Fruit fly (Drosophila melanogaster): ENCODE measurements around the gene CG43245.

Gene CG43245

DNA sequence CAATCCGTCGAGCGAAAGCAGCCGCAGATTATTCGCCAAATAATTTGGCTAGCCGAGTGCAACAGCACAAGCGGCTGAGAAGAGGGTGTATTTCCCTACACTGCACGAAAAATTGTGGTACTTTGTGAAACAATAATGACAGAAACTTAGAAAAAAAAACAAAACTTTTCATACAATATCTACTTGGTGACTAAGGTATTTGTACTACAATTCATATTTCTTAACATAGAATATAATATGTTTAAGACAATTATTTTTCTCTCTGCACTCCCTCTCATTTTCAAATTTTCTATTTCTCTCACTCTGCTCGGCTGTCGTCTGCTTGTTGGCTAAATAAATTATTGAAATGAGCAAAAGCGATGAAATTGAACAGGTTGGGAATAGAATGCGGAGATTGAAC lies 15.6 kb upstream of the CG43245 start:
- TF ChIP-seq Myc (optimal IDR thresholded peaks at IDR 0.05), result no peak

DNA sequence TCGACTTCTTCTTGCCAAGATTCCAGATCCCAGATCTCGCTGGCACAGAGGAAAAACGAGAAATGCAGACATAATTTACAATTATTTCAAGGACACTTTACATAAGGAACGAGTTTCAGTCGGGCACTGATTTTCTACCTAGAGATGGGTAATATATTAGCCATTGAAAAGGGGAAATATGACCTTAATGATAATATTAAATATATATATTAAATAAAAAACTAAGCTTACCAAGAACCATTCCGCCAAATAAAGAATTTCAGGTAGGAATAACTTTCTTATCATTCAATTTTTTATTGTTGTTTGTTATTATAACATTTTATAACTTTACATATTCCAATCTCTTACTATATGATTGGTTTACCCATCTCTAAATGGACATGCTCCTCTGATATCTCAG lies 14.8 kb upstream of the CG43245 start:
- TF ChIP-seq psq (optimal IDR thresholded peaks at IDR 0.05) (no peak), ttk (optimal IDR thresholded peaks at IDR 0.05) (no peak), Sin3A (optimal IDR thresholded peaks at IDR 0.05) (no peak), h (optimal IDR thresholded peaks at IDR 0.05) (no peak), Myc (optimal IDR thresholded peaks at IDR 0.05) (no peak), insv (optimal IDR thresholded peaks at IDR 0.05) (no peak)

DNA sequence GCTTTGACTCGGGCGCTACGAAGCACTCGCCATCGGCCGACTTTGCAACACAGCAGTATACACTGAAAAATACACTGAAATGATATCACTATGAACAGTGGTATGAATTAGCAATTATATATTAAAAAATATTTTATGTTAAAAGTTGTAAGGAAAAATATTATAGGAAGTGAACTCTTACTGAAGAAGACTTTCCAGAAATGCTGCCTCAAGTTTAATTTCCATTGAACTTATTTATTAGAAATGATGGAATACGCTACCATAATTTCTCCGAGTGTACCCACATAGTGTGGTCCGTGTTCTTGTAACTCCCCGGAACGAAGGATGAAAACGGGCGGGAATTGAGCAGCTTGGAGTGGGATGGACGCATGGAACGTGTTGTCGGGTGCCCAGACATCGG lies 14.1 kb upstream of the CG43245 start:
- TF ChIP-seq h (optimal IDR thresholded peaks at IDR 0.05), result no peak
- no peak for TF ChIP-seq Sin3A (optimal IDR thresholded peaks at IDR 0.05)
- TF ChIP-seq Myc (optimal IDR thresholded peaks at IDR 0.05), result no peak

DNA sequence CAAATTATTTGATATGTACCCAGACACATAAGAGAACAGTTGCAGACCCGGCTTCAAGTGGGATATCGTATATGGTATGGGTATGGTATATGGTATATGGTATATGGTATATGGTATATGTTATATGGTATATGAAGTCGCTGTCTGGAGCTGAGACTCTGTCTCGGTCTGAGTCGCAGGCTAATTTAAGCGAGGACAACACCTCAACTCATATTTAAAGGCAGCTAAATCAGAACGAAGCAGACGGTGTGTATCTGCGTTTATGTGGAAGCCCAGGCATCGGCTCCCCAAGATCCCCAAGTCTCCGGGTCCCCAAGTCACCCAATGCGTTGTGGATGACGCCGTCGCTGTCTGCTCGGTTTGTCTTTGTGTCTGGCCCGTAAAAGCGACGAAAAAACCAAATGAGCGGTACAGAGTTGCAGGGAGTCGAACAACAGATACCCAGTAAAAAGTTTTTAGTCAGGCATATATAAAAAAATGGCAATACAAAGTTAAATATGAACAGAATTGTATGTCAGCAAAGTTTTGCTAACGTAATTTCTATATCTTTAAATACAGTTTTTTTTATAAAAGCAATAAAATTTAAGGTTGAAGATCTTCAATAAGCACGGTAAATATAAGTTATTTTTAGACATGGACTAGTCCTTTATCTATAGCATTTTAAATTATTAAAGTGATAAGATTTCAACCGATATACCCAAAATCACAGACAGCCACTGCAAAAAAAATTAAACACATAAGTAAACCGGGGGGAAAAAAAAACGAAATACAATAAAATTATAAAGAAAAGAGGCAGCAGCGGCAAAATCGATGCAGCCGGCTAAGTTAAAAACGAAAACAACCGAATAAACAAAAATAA lies 11.7 kb upstream of the CG43245 start:
- TF ChIP-seq ttk (optimal IDR thresholded peaks at IDR 0.05) (no peak), insv (optimal IDR thresholded peaks at IDR 0.05) (no peak), Myc (optimal IDR thresholded peaks at IDR 0.05) (no peak), h (optimal IDR thresholded peaks at IDR 0.05) (no peak), psq (optimal IDR thresholded peaks at IDR 0.05) (no peak), Sin3A (optimal IDR thresholded peaks at IDR 0.05) (no peak)

DNA sequence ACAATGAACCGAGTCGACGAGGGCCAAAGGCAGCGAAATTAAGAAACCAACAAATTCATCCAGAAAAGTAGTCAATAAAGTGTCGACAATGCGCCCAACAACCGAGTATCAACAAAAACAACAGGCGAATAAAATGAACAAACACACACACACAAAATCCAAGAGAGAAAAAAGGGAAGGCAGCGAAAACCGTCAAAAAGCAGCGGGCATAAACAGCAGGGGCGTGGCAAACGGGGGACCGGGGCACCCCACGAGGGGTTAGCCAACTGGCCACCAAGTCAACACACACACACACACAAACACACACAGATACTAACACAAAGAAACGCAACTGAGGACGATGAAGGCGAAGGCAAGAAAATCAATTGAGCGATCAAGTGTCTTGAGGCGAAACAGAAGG lies 11.0 kb upstream of the CG43245 start:
- no peak for TF ChIP-seq Myc (optimal IDR thresholded peaks at IDR 0.05)
- no peak for TF ChIP-seq insv (optimal IDR thresholded peaks at IDR 0.05)
- TF ChIP-seq Sin3A (optimal IDR thresholded peaks at IDR 0.05), result no peak
- no peak for TF ChIP-seq ttk (optimal IDR thresholded peaks at IDR 0.05)
- no peak for TF ChIP-seq h (optimal IDR thresholded peaks at IDR 0.05)
- TF ChIP-seq psq (optimal IDR thresholded peaks at IDR 0.05), result no peak

DNA sequence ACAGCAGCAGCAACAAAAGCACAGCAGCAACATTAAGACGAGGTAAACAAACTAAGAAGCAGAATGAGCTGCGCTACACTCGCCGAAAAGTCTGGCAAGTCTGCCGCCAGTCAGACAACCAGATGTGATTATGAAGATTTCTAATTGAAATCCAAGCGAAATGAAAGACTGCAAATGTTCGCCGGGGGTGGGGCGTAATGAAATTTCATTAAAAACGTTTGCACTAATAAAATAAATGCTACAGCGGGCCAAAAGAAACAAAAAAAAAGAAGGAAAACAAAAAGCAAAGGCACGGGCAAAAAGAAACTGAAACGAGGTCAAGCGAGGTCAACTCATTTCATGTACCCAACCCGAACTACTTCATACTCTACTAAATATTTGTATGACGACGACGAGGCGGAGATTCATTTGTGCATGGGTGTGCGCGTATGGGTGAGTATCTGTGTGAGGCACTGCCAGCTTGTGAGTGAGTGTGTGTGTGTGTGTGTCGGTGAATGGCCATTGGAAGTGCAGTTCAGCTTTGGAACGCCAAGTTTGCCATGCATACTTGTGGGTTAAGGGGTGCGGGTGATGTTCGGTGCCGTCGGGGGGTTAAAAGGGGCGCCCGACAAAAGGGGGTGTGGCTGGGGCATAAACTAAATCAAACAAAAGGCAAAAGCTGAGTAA lies 5.1 kb upstream of the CG43245 start:
- TF ChIP-seq psq (optimal IDR thresholded peaks at IDR 0.05), result no peak
- no peak for TF ChIP-seq ttk (optimal IDR thresholded peaks at IDR 0.05)
- no peak for TF ChIP-seq insv (optimal IDR thresholded peaks at IDR 0.05)
- no peak for TF ChIP-seq h (optimal IDR thresholded peaks at IDR 0.05)
- no peak for TF ChIP-seq Sin3A (optimal IDR thresholded peaks at IDR 0.05)
- TF ChIP-seq Myc (optimal IDR thresholded peaks at IDR 0.05), result no peak

DNA sequence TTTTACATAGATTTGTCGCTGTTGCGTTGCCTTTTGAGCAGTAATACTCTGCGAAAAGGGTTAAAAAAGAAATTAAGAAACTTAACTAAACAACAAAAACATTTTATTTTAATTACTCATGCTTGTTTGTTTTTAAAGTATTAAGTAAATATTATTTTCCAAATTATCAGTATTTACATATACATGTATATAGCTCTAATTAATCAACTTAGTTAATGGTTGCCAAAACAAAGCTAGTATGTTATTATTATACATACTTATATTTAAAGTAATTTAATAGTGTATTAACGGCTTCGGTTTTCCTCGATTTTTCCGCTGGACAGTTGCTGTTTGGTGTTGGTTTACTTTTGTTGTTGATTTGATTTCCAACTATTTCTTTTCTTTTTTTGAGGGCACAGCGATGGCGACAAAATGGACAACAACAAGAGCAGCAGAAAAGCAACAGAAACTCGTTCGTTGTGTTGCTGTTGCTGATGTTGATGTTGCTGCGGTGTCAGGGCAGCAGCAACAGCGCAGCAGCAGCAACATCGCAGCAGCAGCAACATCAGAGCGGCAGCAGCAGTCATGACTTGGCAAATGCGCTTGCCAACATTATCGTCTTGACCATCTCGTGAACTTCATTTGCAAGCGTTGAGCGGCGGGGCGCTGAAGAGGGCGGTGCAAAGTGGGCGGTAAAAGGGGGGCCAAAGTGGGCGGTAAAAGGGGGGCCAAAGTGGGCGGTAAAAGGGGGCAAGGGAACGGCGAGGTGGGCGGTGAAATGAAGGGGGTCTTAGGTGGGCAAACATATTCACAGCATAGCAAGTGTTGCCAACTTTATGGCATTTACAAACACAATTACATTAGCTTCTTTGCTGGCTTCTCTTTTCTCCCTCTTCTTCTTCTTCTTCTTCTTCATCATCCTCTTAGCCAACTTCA lies 4.3 kb upstream of the CG43245 start:
- TF ChIP-seq Sin3A (optimal IDR thresholded peaks at IDR 0.05) (no peak), h (optimal IDR thresholded peaks at IDR 0.05) (no peak), ttk (optimal IDR thresholded peaks at IDR 0.05) (no peak), Myc (optimal IDR thresholded peaks at IDR 0.05) (no peak), psq (optimal IDR thresholded peaks at IDR 0.05) (no peak), insv (optimal IDR thresholded peaks at IDR 0.05) (no peak)

DNA sequence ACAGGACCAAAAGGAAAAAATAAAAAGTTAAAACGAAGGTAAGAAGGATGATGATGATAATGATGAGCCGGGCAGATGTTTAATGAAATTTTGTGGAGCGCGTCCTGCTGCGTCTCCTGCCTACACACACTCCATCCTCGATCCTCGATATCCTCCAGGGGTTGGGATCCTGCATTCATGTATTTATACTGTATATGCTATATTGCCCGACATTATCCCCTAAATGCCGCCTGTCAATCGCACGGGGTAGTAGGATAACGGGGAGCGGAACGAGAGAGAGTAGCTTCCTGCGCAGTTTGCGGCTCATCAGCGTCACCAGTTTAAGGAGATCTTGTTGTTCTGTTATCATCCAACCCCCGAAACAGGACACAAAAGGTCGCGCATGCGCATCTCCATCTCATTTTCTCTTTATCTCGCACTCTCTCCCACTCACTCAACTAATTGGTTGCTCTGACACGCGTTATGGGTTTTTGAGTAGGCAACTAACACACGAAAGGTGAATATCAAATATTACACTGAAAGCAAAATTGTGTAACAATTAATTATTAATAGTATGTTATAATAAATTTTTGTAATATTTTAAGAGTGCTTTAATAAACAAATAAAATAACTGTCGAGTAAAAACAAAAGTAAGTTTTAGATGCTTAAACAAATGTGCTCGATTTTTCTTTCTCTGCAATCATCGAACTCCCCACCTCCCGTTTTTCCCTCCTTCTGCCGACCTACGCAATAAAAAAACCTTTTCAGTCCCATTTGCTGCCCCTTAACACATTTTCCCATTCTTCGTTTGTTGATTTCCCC lies 2.3 kb upstream of the CG43245 start:
- no peak for TF ChIP-seq ttk (optimal IDR thresholded peaks at IDR 0.05)
- TF ChIP-seq psq (optimal IDR thresholded peaks at IDR 0.05), result no peak
- TF ChIP-seq Sin3A (optimal IDR thresholded peaks at IDR 0.05), result no peak
- no peak for TF ChIP-seq insv (optimal IDR thresholded peaks at IDR 0.05)
- no peak for TF ChIP-seq Myc (optimal IDR thresholded peaks at IDR 0.05)
- TF ChIP-seq h (optimal IDR thresholded peaks at IDR 0.05), result no peak

DNA sequence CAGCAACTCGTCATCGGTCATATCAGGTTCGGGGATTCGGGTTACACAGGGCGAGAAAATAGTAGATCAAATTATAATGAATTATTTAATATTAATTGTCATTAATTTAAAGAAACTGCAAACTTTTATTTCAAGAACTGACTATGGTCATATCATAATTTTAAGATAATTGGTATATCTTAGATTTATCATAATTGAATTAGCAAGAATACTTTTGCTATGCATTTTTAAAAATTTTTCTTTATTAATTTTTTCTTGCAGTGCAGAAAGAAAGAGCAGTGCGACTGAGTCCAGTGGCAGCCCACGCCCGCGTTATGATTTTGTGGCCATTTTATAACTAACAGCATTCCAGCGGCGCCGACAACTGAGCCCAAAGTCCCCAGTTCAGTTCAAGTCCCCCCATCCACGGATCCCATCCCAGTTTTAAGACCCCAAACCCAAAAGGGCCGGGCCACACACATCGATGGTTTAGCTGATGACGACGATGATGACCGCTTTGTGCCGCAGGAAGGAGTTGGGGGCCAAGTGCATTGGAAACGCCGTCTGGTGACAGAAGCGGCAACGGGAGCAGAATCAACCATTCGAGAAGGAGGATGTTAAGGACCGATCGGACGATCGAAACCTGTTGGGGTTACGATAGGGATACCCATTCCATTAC lies 931 bp downstream of the CG43245 start:
- TF ChIP-seq h (optimal IDR thresholded peaks at IDR 0.05) (no peak), insv (optimal IDR thresholded peaks at IDR 0.05) (no peak), Sin3A (optimal IDR thresholded peaks at IDR 0.05) (no peak), psq (optimal IDR thresholded peaks at IDR 0.05) (no peak), Myc (optimal IDR thresholded peaks at IDR 0.05) (no peak), ttk (optimal IDR thresholded peaks at IDR 0.05) (no peak)

DNA sequence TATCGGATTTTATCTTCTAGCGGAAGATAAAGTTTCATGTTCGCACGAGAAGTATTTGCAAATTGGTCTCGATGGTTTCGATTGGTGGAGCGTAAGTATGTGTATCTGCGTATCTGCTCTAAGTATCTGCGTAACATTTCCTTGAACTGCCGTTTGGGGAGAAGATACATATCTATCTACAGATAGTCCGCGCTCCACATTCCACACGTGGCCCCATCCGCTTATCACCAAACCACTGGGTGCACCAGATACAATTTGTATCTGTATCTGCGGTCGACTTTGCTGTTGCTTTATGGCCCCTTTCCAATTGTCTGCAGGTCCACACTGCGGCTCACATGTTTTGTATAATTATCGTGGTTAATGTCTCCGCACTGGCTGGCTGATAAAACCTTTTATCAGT lies 1.9 kb downstream of the CG43245 start:
- TF ChIP-seq psq (optimal IDR thresholded peaks at IDR 0.05) (no peak), insv (optimal IDR thresholded peaks at IDR 0.05) (no peak), h (optimal IDR thresholded peaks at IDR 0.05) (no peak), Sin3A (optimal IDR thresholded peaks at IDR 0.05) (no peak), Myc (optimal IDR thresholded peaks at IDR 0.05) (no peak), ttk (optimal IDR thresholded peaks at IDR 0.05) (no peak)

DNA sequence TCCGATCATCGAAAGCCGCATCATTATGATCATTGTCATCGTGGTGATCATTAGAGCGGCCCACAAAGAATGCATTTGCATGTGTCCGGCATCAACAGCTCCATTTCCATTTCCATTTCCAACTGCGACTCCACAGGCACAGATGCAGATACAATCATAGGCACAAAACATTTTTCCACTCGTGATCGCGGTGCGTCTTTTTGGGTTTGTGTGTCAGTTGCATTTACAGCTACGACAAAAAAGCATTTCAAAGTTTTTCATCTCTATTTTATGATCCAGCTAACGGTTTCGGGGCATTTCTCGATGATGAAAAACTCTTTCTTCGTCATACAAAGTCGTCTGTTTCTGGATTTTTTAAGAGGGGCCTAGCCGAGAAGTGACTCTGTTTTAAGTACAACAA lies 3.5 kb downstream of the CG43245 start:
- no peak for TF ChIP-seq ttk (optimal IDR thresholded peaks at IDR 0.05)
- no peak for TF ChIP-seq insv (optimal IDR thresholded peaks at IDR 0.05)
- TF ChIP-seq h (optimal IDR thresholded peaks at IDR 0.05), result no peak
- no peak for TF ChIP-seq psq (optimal IDR thresholded peaks at IDR 0.05)
- TF ChIP-seq Sin3A (optimal IDR thresholded peaks at IDR 0.05), result no peak
- TF ChIP-seq Myc (optimal IDR thresholded peaks at IDR 0.05), result no peak
